Worm (Caenorhabditis elegans): Measurements from ENCODE around the gene seip-1.

The seip-1 gene

DNA sequence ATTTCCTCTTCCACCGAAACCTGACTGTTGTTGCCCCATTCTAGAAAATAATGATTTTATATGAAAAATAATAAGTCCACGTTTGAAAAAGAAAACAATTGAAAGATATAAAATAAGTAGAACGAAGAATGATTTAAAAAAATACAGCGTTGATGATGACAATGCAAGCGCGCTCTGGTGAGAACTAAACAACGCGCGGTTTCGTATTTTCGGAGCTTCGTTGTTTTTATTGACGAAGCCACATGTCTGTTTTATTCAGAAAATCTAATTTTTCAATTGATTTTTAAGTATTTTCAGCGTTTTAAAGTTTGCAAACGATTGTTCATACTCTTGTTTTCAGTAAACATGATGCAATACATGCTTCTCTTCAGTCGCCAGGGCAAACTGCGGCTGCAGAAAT, 35.4 kb downstream of the seip-1 start, which contains the start of the genes rpt-2 and aps-1 (continued):
- no peak for TF ChIP-seq ttx-3 (tag; optimal IDR thresholded peaks at IDR 0.05)
- no peak for TF ChIP-seq ceh-19 (GFP tag; optimal IDR thresholded peaks at IDR 0.05)
- TF ChIP-seq odd-2 (tag; optimal IDR thresholded peaks at IDR 0.05) = no peak
- TF ChIP-seq sox-4 (tag; optimal IDR thresholded peaks at IDR 0.05) = no peak
- TF ChIP-seq che-1 (tag; optimal IDR thresholded peaks at IDR 0.05) = no peak
- no peak for TF ChIP-seq tbx-7 (tag; optimal IDR thresholded peaks at IDR 0.05)
- no peak for TF ChIP-seq unc-55 (GFP tag; optimal IDR thresholded peaks at IDR 0.05)
- no peak for TF ChIP-seq npax-4 (tag; optimal IDR thresholded peaks at IDR 0.05)
- TF ChIP-seq dve-1 (tag; optimal IDR thresholded peaks at IDR 0.05) = peak; percentile 55
- no peak for TF ChIP-seq gmeb-2 (tag; optimal IDR thresholded peaks at IDR 0.05)

DNA sequence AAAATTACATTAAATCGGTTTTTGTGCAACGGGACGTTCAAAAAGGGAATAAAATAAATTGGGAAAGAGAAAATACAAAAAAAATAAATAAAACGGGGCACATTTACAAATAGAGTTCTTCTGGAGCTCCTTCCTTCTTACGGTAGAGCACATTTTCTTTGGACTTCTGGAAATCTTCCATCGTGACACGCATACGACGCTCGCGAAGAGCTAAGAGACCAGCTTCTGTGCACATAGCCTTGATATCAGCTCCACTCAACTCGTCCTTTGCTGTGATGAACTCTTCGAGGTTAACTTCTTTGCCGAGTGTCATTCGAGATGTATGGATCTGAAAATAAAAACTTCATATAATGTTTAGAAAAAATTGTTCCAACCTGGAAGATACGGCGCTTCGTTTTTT, 36.9 kb downstream of the seip-1 start:
- no peak for TF ChIP-seq fkh-10 (GFP tag; optimal IDR thresholded peaks at IDR 0.05)
- TF ChIP-seq Y22D7AL.16 (tag; optimal IDR thresholded peaks at IDR 0.05) = no peak
- no peak for TF ChIP-seq ceh-14 (tag; optimal IDR thresholded peaks at IDR 0.05)
- TF ChIP-seq tbx-7 (tag; optimal IDR thresholded peaks at IDR 0.05) = no peak
- TF ChIP-seq ahr-1 (tag; optimal IDR thresholded peaks at IDR 0.05) = no peak
- no peak for TF ChIP-seq sox-4 (tag; optimal IDR thresholded peaks at IDR 0.05)
- no peak for TF ChIP-seq K09A11.1 (tag; optimal IDR thresholded peaks at IDR 0.05; ENCODE audit: insufficient read depth)
- TF ChIP-seq hlh-15 (tag; optimal IDR thresholded peaks at IDR 0.05) = no peak
- TF ChIP-seq sdc-2 (tag; optimal IDR thresholded peaks at IDR 0.05) = no peak
- no peak for TF ChIP-seq ceh-48 (tag; optimal IDR thresholded peaks at IDR 0.05)
- no peak for TF ChIP-seq lin-11 (tag; optimal IDR thresholded peaks at IDR 0.05)
- no peak for TF ChIP-seq hlh-13 (GFP tag; optimal IDR thresholded peaks at IDR 0.05)
- TF ChIP-seq mec-3 (tag; optimal IDR thresholded peaks at IDR 0.05; ENCODE audit: borderline replicate concordance) = no peak
- TF ChIP-seq elt-4 (tag; optimal IDR thresholded peaks at IDR 0.05) = no peak
- no peak for TF ChIP-seq pag-3 (tag; optimal IDR thresholded peaks at IDR 0.05; ENCODE audit: borderline replicate concordance)
- no peak for TF ChIP-seq ceh-45 (GFP tag; IDR thresholded peaks at IDR 0.05)
- no peak for TF ChIP-seq elt-2 (tag; optimal IDR thresholded peaks at IDR 0.05)
- TF ChIP-seq tbx-2 (tag; optimal IDR thresholded peaks at IDR 0.05) = no peak
- TF ChIP-seq ama-1 (optimal IDR thresholded peaks at IDR 0.05) = no peak

DNA sequence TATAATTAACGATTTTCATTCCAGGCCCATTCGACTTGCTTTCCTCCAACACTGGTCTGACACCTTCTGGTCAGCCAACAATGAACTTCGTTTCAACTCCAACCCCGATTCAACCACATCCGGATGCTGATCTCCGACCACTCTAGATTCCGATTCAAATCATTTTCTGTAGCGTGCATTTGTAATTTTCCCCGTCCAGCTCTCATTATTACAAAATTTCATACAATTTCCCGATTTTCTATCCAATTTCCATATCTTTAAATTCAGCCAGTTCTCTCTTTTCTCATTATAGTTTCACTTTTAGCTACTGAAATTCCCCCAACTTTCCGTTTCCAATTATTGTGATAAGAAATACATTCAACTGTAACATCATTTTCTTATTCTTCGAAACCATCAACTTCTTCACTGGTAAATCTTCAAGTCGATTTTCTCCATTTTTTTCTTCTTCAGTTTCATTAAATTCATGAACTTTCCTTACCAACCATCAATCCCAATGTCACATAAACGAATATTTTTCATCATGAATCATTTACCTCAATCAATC, 37.4 kb downstream of the seip-1 start:
- no peak for TF ChIP-seq tbx-2 (tag; optimal IDR thresholded peaks at IDR 0.05)
- no peak for TF ChIP-seq gmeb-2 (tag; optimal IDR thresholded peaks at IDR 0.05)

DNA sequence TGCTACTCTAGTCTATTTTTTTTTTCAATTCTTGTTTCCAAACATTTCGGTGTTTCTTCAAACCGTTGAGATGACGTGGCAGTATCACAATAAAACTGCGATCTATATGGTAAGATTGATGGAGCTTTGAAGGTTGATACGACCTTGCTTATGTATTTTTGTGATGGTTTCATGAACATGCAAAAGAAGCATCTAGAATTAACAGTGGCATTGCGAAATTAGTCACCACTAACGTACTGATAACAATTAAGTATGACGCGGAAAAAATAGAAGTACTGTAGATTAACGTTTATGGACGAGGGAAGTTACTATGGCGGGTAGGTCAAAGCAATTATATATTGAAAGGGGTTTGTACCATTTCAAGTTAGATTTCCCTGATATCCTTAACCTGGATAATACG, 40.6 kb downstream of the seip-1 start:
- TF ChIP-seq nhr-232 (tag; optimal IDR thresholded peaks at IDR 0.05) = no peak

DNA sequence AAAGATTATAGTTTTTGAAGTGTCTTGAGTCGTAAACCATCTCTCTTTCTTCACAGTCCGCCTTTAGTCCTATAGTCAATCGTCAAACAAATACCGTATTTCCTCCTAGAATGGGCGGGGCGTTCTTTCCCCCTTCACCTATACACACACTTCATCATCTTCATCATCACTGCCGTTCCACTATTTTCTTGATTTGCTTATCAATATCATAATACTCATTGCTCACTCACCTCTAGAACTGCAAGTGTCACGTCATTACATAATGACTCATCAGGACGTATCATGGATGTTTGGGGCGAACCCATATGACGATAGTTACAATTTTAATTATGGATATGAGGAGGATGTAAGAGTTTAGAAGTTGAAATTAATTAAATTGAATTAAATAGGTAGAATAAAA, 42.4 kb downstream of the seip-1 start:
- TF ChIP-seq ceh-2 (tag; optimal IDR thresholded peaks at IDR 0.05) (no peak), sdc-2 (tag; optimal IDR thresholded peaks at IDR 0.05) (no peak), nhr-232 (tag; optimal IDR thresholded peaks at IDR 0.05) (no peak), pha-4 (tag; optimal IDR thresholded peaks at IDR 0.05) (no peak), tbx-2 (tag; optimal IDR thresholded peaks at IDR 0.05) (no peak), ref-2 (tag; optimal IDR thresholded peaks at IDR 0.05) (no peak), dmd-4 (tag; optimal IDR thresholded peaks at IDR 0.05; ENCODE audit: borderline replicate concordance) (no peak), pqm-1 (tag; optimal IDR thresholded peaks at IDR 0.05) (no peak), dve-1 (tag; optimal IDR thresholded peaks at IDR 0.05) (no peak)

DNA sequence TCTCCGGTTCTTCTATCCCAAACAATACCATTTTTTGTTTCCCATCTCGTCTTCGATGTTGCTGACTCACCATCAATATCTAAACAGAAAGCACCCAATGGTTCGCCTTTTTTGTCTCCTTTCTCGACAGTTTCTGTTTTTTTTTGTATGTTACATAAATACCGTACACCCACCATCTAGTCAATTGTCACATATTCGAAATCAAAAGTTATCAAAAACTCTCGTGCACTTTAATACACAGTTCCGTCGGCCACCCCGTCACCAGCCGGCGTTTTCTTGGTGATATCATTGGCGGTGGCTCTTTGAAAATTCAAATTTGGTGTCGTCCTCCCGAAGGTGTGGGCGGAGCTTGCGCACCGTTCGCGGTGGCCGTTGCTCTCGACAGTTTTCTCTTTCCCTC, 45.1 kb downstream of the seip-1 start:
- TF ChIP-seq npax-4 (tag; optimal IDR thresholded peaks at IDR 0.05) = no peak
- no peak for TF ChIP-seq lim-6 (tag; optimal IDR thresholded peaks at IDR 0.05)
- no peak for TF ChIP-seq gmeb-2 (tag; optimal IDR thresholded peaks at IDR 0.05)
- no peak for TF ChIP-seq K02D7.2 (tag; optimal IDR thresholded peaks at IDR 0.05)
- no peak for TF ChIP-seq sox-4 (tag; optimal IDR thresholded peaks at IDR 0.05)
- no peak for TF ChIP-seq odd-2 (tag; optimal IDR thresholded peaks at IDR 0.05)

All from whole organism, late embryonic.